Fruit fly (Drosophila melanogaster): ENCODE measurements around the gene B52.
A peak's percentile ranks its signal among the peaks of the same experiment; 100 is the strongest.

Gene B52

DNA sequence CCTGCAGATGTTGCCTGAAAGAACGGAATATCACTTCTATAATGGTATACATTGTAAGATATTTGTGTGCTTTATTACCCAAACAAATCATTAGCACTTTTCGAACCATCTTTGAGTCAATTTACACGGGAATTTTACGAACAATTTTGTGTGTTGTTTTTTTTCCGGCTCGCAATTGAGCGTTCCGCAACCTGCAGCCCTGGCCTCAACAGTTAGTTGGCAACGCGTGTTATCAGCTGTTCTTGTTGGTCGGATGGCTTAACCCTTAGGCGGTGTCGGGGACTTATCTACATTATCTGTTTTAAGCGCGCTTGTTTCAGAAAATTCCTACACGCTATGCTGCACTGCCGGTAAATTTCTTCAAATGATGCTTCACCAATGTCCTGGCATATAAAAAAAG is 49.5 kb downstream of the B52 start (continued):
- no peak for TF ChIP-seq CG7786 (GFP tag; optimal IDR thresholded peaks at IDR 0.05)
- no peak for TF ChIP-seq C15 (GFP tag; IDR thresholded peaks at IDR 0.05)
- peak; percentile 5 for TF ChIP-seq CG2120 (GFP tag; optimal IDR thresholded peaks at IDR 0.05)
- no peak for TF ChIP-seq GATAe (GFP tag; conservative IDR thresholded peaks at IDR 0.05)
- no peak for TF ChIP-seq B-H1 (GFP tag; IDR thresholded peaks at IDR 0.05)
- no peak for TF ChIP-seq chn (GFP tag; optimal IDR thresholded peaks at IDR 0.05)
- TF ChIP-seq CG6813 (GFP tag; optimal IDR thresholded peaks at IDR 0.05), result no peak
- TF ChIP-seq Hsf (GFP tag; optimal IDR thresholded peaks at IDR 0.05), result peak; percentile 8
- TF ChIP-seq CG15601 (tag; optimal IDR thresholded peaks at IDR 0.05), result no peak
- no peak for TF ChIP-seq cad (GFP tag; optimal IDR thresholded peaks at IDR 0.05)
- no peak for TF ChIP-seq Dip2 (GFP tag; IDR thresholded peaks at IDR 0.05)
- peak; percentile 17 for TF ChIP-seq gro (GFP tag; optimal IDR thresholded peaks at IDR 0.05)
- no peak for TF ChIP-seq CG14965 (GFP tag; optimal IDR thresholded peaks at IDR 0.05; ENCODE audit: borderline replicate concordance)
- TF ChIP-seq pita (GFP tag; optimal IDR thresholded peaks at IDR 0.05), result no peak
- no peak for TF ChIP-seq CG1602 (GFP tag; optimal IDR thresholded peaks at IDR 0.05)
- TF ChIP-seq CG12744 (GFP tag; optimal IDR thresholded peaks at IDR 0.05), result no peak
- no peak for TF ChIP-seq Ptx1 (GFP tag; IDR thresholded peaks at IDR 0.05)
- no peak for TF ChIP-seq Bteb2 (GFP tag; optimal IDR thresholded peaks at IDR 0.05)
- no peak for TF ChIP-seq sens-2 (GFP tag; IDR thresholded peaks at IDR 0.05)
- TF ChIP-seq CG4854 (GFP tag; optimal IDR thresholded peaks at IDR 0.05), result peak; percentile 93
- no peak for TF ChIP-seq CG1603 (tag; optimal IDR thresholded peaks at IDR 0.05)
- TF ChIP-seq unc-4 (GFP tag; IDR thresholded peaks at IDR 0.05; ENCODE audit: partially characterized antibody), result no peak
- TF ChIP-seq stwl (tag; optimal IDR thresholded peaks at IDR 0.05), result peak; percentile 53
- no peak for TF ChIP-seq NC2β (GFP tag; optimal IDR thresholded peaks at IDR 0.05)
- no peak for TF ChIP-seq CG1792 (GFP tag; optimal IDR thresholded peaks at IDR 0.05)
- no peak for TF ChIP-seq rib (GFP tag; IDR thresholded peaks at IDR 0.05)
- TF ChIP-seq wek (GFP tag; optimal IDR thresholded peaks at IDR 0.05), result no peak
- no peak for TF ChIP-seq HLHmδ (GFP tag; optimal IDR thresholded peaks at IDR 0.05)
- TF ChIP-seq hkb (optimal IDR thresholded peaks at IDR 0.05), result no peak
- TF ChIP-seq hkb (GFP tag; IDR thresholded peaks at IDR 0.05), result 0 out of 2 replicates have a peak, but pooled peaks have one; percentile 15
- TF ChIP-seq Nf-YA (GFP tag; IDR thresholded peaks at IDR 0.05), result no peak
- TF ChIP-seq dmrt99B (tag; optimal IDR thresholded peaks at IDR 0.05), result no peak
- no peak for TF ChIP-seq gsb (GFP tag; IDR thresholded peaks at IDR 0.05)
- TF ChIP-seq CG11085 (GFP tag; IDR thresholded peaks at IDR 0.05), result no peak
- TF ChIP-seq MESR4 (GFP tag; optimal IDR thresholded peaks at IDR 0.05), result peak; percentile 51
- no peak for TF ChIP-seq CG13424 (tag; optimal IDR thresholded peaks at IDR 0.05)
- TF ChIP-seq tgo (GFP tag; IDR thresholded peaks at IDR 0.05), result no peak
- TF ChIP-seq CG7963 (GFP tag; IDR thresholded peaks at IDR 0.05; ENCODE audit: partially characterized antibody), result no peak
- no peak for TF ChIP-seq klu (GFP tag; IDR thresholded peaks at IDR 0.05)
- peak; percentile 12 for TF ChIP-seq gcm (GFP tag; optimal IDR thresholded peaks at IDR 0.05)
- TF ChIP-seq crc (GFP tag; optimal IDR thresholded peaks at IDR 0.05), result no peak
- no peak for TF ChIP-seq Lhr (GFP tag; optimal IDR thresholded peaks at IDR 0.05)
- peak; percentile 19 for TF ChIP-seq CG12391 (tag; optimal IDR thresholded peaks at IDR 0.05)
- TF ChIP-seq CTCF (GFP tag; optimal IDR thresholded peaks at IDR 0.05), result peak; percentile 40
- TF ChIP-seq Hand (GFP tag; optimal IDR thresholded peaks at IDR 0.05), result no peak
- no peak for TF ChIP-seq fru (optimal IDR thresholded peaks at IDR 0.05)
- no peak for TF ChIP-seq shn (GFP tag; optimal IDR thresholded peaks at IDR 0.05)
- no peak for TF ChIP-seq Oaz (GFP tag; IDR thresholded peaks at IDR 0.05)
- no peak for TF ChIP-seq caup (GFP tag; optimal IDR thresholded peaks at IDR 0.05; ENCODE audit: severe bottlenecking)
- no peak; the same call in 1 of the 2 replicates for TF ChIP-seq H2.0 (GFP tag; IDR thresholded peaks at IDR 0.05)
- TF ChIP-seq chif (GFP tag; optimal IDR thresholded peaks at IDR 0.05), result peak in 1 of 2 experiments; percentile 18
- no peak for TF ChIP-seq kah (GFP tag; optimal IDR thresholded peaks at IDR 0.05)
- TF ChIP-seq CG2116 (GFP tag; optimal IDR thresholded peaks at IDR 0.05), result peak; percentile 26
